Fruit fly (Drosophila melanogaster): Measurements from ENCODE around the gene CG9555.

The CG9555 gene

dm6 chr2L:9026157-9026556, 34.6 kb downstream of the CG9555 start:
- TF ChIP-seq Jra (GFP tag; optimal IDR thresholded peaks at IDR 0.05) = no peak
- TF ChIP-seq N (GFP tag; optimal IDR thresholded peaks at IDR 0.05) = no peak
- TF ChIP-seq Rel (GFP tag; optimal IDR thresholded peaks at IDR 0.05) = no peak
- TF ChIP-seq Rel (tag; optimal IDR thresholded peaks at IDR 0.05) = no peak
- TF ChIP-seq CG9705 (GFP tag; optimal IDR thresholded peaks at IDR 0.05) = no peak
- TF ChIP-seq Abd-B (GFP tag; optimal IDR thresholded peaks at IDR 0.05) = no peak
- no peak for TF ChIP-seq fru (GFP tag; optimal IDR thresholded peaks at IDR 0.05)
- TF ChIP-seq Hr78 (GFP tag; optimal IDR thresholded peaks at IDR 0.05) = no peak
- no peak for TF ChIP-seq h (GFP tag; optimal IDR thresholded peaks at IDR 0.05)
- no peak for TF ChIP-seq tai (GFP tag; optimal IDR thresholded peaks at IDR 0.05)
- TF ChIP-seq CG32264 (GFP tag; optimal IDR thresholded peaks at IDR 0.05) = no peak
- TF ChIP-seq dsf (GFP tag; optimal IDR thresholded peaks at IDR 0.05; ENCODE audit: borderline replicate concordance) = no peak
- TF ChIP-seq ey (GFP tag; optimal IDR thresholded peaks at IDR 0.05) = no peak
- TF ChIP-seq psq (GFP tag; optimal IDR thresholded peaks at IDR 0.05) = no peak
- no peak for TF ChIP-seq Sp1 (GFP tag; optimal IDR thresholded peaks at IDR 0.05)
- TF ChIP-seq sv (GFP tag; optimal IDR thresholded peaks at IDR 0.05) = no peak
- no peak for TF ChIP-seq foxo (GFP tag; optimal IDR thresholded peaks at IDR 0.05)

dm6 chr2L:9031736-9032135, 40.2 kb downstream of the CG9555 start, which contains the start of gene CG9582:
TSS of gene CG9582 (minus strand) at chr2L:9031836.
- no peak for TF ChIP-seq dmrt93B (GFP tag; optimal IDR thresholded peaks at IDR 0.05)
- TF ChIP-seq fru (GFP tag; optimal IDR thresholded peaks at IDR 0.05) = no peak
- TF ChIP-seq CG9705 (GFP tag; optimal IDR thresholded peaks at IDR 0.05) = no peak
- no peak for TF ChIP-seq Rel (GFP tag; optimal IDR thresholded peaks at IDR 0.05)
- no peak for TF ChIP-seq Rel (tag; optimal IDR thresholded peaks at IDR 0.05)
